Fruit fly (Drosophila melanogaster): ENCODE measurements around the gene Ccdc56.
A peak's percentile ranks its signal among the peaks of the same experiment; 100 is the strongest.

The Ccdc56 gene

dm6 chr3L:11683819-11684521 lies 24.8 kb upstream of the Ccdc56 start, which contains the start of gene Sugb (continued):
- no peak for TF ChIP-seq CG12104 (GFP tag; optimal IDR thresholded peaks at IDR 0.05)
- peak; percentile 77 for TF ChIP-seq NFAT (GFP tag; IDR thresholded peaks at IDR 0.05)
- no peak for TF ChIP-seq ash1 (GFP tag; optimal IDR thresholded peaks at IDR 0.05)
- TF ChIP-seq CG34224 (GFP tag; IDR thresholded peaks at IDR 0.05; ENCODE audit: partially characterized antibody): peak; percentile 72
- TF ChIP-seq NfI (GFP tag; optimal IDR thresholded peaks at IDR 0.05): peak; percentile 59
- peak; percentile 40 for TF ChIP-seq CG10543 (GFP tag; optimal IDR thresholded peaks at IDR 0.05)
- TF ChIP-seq CoRest (tag; optimal IDR thresholded peaks at IDR 0.05): peak; percentile 64
- TF ChIP-seq CG10431 (GFP tag; optimal IDR thresholded peaks at IDR 0.05): peak; percentile 87
- peak; percentile 4 for TF ChIP-seq CG33557 (GFP tag; optimal IDR thresholded peaks at IDR 0.05)
- TF ChIP-seq Adf1 (GFP tag; IDR thresholded peaks at IDR 0.05): peak; percentile 44; the same call in 1 of the 2 replicates
- peak; percentile 50 for TF ChIP-seq E2f2 (GFP tag; IDR thresholded peaks at IDR 0.05)
- TF ChIP-seq ttk (GFP tag; IDR thresholded peaks at IDR 0.05): no peak
- TF ChIP-seq slbo (GFP tag; IDR thresholded peaks at IDR 0.05): peak; percentile 80
- TF ChIP-seq CG11723 (GFP tag; optimal IDR thresholded peaks at IDR 0.05): peak; percentile 61
- TF ChIP-seq bab2 (GFP tag; optimal IDR thresholded peaks at IDR 0.05): peak; percentile 68
- peak; percentile 73; the same call in 2 of the 3 replicates for TF ChIP-seq ci (GFP tag; IDR thresholded peaks at IDR 0.05)
- TF ChIP-seq CG4707 (GFP tag; optimal IDR thresholded peaks at IDR 0.05): no peak
- peak; percentile 36 for TF ChIP-seq pfk (GFP tag; optimal IDR thresholded peaks at IDR 0.05)
- TF ChIP-seq ATbp (GFP tag; optimal IDR thresholded peaks at IDR 0.05): peak; percentile 43
- no peak for TF ChIP-seq disco-r (GFP tag; optimal IDR thresholded peaks at IDR 0.05)
- peak; percentile 62 for TF ChIP-seq fu2 (GFP tag; optimal IDR thresholded peaks at IDR 0.05)
- TF ChIP-seq CG3065 (GFP tag; optimal IDR thresholded peaks at IDR 0.05): no peak
- peak; percentile 4 for TF ChIP-seq Ssrp (tag; optimal IDR thresholded peaks at IDR 0.05)
- peak; percentile 61 for TF ChIP-seq CG10147 (GFP tag; optimal IDR thresholded peaks at IDR 0.05)
- TF ChIP-seq CG15601 (tag; optimal IDR thresholded peaks at IDR 0.05): peak; percentile 8
- peak; percentile 8 for TF ChIP-seq bigmax (GFP tag; optimal IDR thresholded peaks at IDR 0.05)
- TF ChIP-seq pnt (GFP tag; optimal IDR thresholded peaks at IDR 0.05): peak; percentile 34
- peak; percentile 56; the same call in 2 of the 3 replicates for TF ChIP-seq CG14860 (GFP tag; IDR thresholded peaks at IDR 0.05; ENCODE audit: partially characterized antibody)
- peak; percentile 5 for TF ChIP-seq Atf3 (GFP tag; optimal IDR thresholded peaks at IDR 0.05)
- TF ChIP-seq onecut (GFP tag; IDR thresholded peaks at IDR 0.05): peak; percentile 49
- TF ChIP-seq Hmr (GFP tag; optimal IDR thresholded peaks at IDR 0.05): peak; percentile 71
- TF ChIP-seq wek (GFP tag; optimal IDR thresholded peaks at IDR 0.05): peak; percentile 44
- no peak for TF ChIP-seq z (GFP tag; IDR thresholded peaks at IDR 0.05)
- peak; percentile 47 for TF ChIP-seq Hr3 (GFP tag; optimal IDR thresholded peaks at IDR 0.05)
- TF ChIP-seq Dbx (GFP tag; IDR thresholded peaks at IDR 0.05): no peak
- TF ChIP-seq CG12942 (GFP tag; optimal IDR thresholded peaks at IDR 0.05): peak; percentile 16
- TF ChIP-seq CG31365 (tag; optimal IDR thresholded peaks at IDR 0.05): no peak
- TF ChIP-seq Opbp (GFP tag; IDR thresholded peaks at IDR 0.05; ENCODE audit: partially characterized antibody): peak; percentile 30; the same call in 1 of the 3 replicates
- peak; percentile 61 for TF ChIP-seq CG17385 (GFP tag; optimal IDR thresholded peaks at IDR 0.05)
- TF ChIP-seq CG7786 (GFP tag; optimal IDR thresholded peaks at IDR 0.05): peak; percentile 65
- peak; percentile 84 for TF ChIP-seq Dll (GFP tag; IDR thresholded peaks at IDR 0.05; ENCODE audit: partially characterized antibody)
- peak; percentile 58 for TF ChIP-seq HLH54F (GFP tag; optimal IDR thresholded peaks at IDR 0.05)
- TF ChIP-seq kay (GFP tag; optimal IDR thresholded peaks at IDR 0.05): peak; percentile 45
- 0 out of 3 replicates have a peak, but pooled peaks have one; percentile 39 for TF ChIP-seq CG6175 (GFP tag; IDR thresholded peaks at IDR 0.05)
- peak; percentile 79 for TF ChIP-seq exex (tag; optimal IDR thresholded peaks at IDR 0.05)
- TF ChIP-seq Trl (optimal IDR thresholded peaks at IDR 0.05): no peak
- TF ChIP-seq Trl (GFP tag; optimal IDR thresholded peaks at IDR 0.05): peak; percentile 4
- TF ChIP-seq fd64A (GFP tag; optimal IDR thresholded peaks at IDR 0.05): no peak
- TF ChIP-seq salm (tag; optimal IDR thresholded peaks at IDR 0.05): peak; percentile 26

All from whole organism, embryonic.